Worm (Caenorhabditis elegans) whole organism, L2 larva: ENCODE data around the gene dsl-1.

Source experiments
- elt-1 ChIP-seq: fragments of 150-350 bp; optimal IDR thresholded peaks from 2 replicates; lab custom pipeline; 2014; ENCODE audit warnings: missing biosample characterization, missing genetic modification characterization
- elt-3 ChIP-seq: sonication (generic microtip); optimal IDR thresholded peaks from 2 replicates; lab custom pipeline; 2017; ENCODE audit warnings: missing biosample characterization, missing genetic modification characterization
- lin-39 ChIP-seq: fragments of 150-350 bp; optimal IDR thresholded peaks from 2 replicates; lab custom pipeline; 2014; ENCODE audit warnings: missing biosample characterization, missing genetic modification reagents, missing genetic modification characterization
- nhr-10 ChIP-seq: sonication (generic microtip); optimal IDR thresholded peaks from 2 replicates; lab custom pipeline; 2017; ENCODE audit warnings: missing biosample characterization, missing genetic modification characterization
- nhr-23 ChIP-seq: fragments of 150-350 bp; optimal IDR thresholded peaks from 2 replicates; lab custom pipeline; 2014; ENCODE audit warnings: missing biosample characterization, missing genetic modification reagents, missing genetic modification characterization
- snpc-4 ChIP-seq: fragments of 150-350 bp; optimal IDR thresholded peaks from 2 replicates; lab custom pipeline; 2014; ENCODE audit warnings: missing biosample characterization, missing genetic modification characterization
- unc-62 ChIP-seq: fragments of 150-350 bp; optimal IDR thresholded peaks from 2 replicates; lab custom pipeline; 2014; ENCODE audit warnings: missing biosample characterization, missing genetic modification reagents, missing genetic modification characterization
- ztf-11 ChIP-seq: sonication (generic microtip); optimal IDR thresholded peaks from 2 replicates; lab custom pipeline; 2017; ENCODE audit warnings: missing biosample characterization, missing genetic modification characterization

- no peak for TF ChIP-seq nhr-23 (tag; lab: Kevin White, UChicago)
- TF ChIP-seq elt-3 (tag; lab: Kevin White, UChicago), result no peak
- TF ChIP-seq lin-39 (tag; lab: Kevin White, UChicago), result no peak
- no peak for TF ChIP-seq elt-1
- TF ChIP-seq ztf-11 (tag; lab: Kevin White, UChicago), result no peak
- TF ChIP-seq snpc-4, result no peak
- no peak for TF ChIP-seq unc-62
- TF ChIP-seq nhr-10 (tag; lab: Kevin White, UChicago), result no peak
Observed at ce11 chrIV:1231589-1231988, 23.7 kb upstream of the dsl-1 start, which contains the start of gene W09G12.6.
